Fruit fly (Drosophila melanogaster): Measurements from ENCODE around the gene CG18585.

- TF ChIP-seq Dbx (GFP tag; IDR thresholded peaks at IDR 0.05) = no peak
- TF ChIP-seq Lim3 (GFP tag; IDR thresholded peaks at IDR 0.05) = no peak
- no peak for TF ChIP-seq CG11398 (GFP tag; optimal IDR thresholded peaks at IDR 0.05)
- TF ChIP-seq CG1792 (GFP tag; optimal IDR thresholded peaks at IDR 0.05) = no peak
- no peak for TF ChIP-seq Mad (GFP tag; optimal IDR thresholded peaks at IDR 0.05)
Observed at dm6 chr2L:7701417-7701816, 10.6 kb upstream of the CG18585 start, which contains the start of gene Tep2.

All from whole organism, embryonic.